Worm (Caenorhabditis elegans): ENCODE results near the gene F28H7.7.
A peak's percentile ranks its signal among the peaks of the same experiment; 100 is the strongest.

The F28H7.7 gene

DNA sequence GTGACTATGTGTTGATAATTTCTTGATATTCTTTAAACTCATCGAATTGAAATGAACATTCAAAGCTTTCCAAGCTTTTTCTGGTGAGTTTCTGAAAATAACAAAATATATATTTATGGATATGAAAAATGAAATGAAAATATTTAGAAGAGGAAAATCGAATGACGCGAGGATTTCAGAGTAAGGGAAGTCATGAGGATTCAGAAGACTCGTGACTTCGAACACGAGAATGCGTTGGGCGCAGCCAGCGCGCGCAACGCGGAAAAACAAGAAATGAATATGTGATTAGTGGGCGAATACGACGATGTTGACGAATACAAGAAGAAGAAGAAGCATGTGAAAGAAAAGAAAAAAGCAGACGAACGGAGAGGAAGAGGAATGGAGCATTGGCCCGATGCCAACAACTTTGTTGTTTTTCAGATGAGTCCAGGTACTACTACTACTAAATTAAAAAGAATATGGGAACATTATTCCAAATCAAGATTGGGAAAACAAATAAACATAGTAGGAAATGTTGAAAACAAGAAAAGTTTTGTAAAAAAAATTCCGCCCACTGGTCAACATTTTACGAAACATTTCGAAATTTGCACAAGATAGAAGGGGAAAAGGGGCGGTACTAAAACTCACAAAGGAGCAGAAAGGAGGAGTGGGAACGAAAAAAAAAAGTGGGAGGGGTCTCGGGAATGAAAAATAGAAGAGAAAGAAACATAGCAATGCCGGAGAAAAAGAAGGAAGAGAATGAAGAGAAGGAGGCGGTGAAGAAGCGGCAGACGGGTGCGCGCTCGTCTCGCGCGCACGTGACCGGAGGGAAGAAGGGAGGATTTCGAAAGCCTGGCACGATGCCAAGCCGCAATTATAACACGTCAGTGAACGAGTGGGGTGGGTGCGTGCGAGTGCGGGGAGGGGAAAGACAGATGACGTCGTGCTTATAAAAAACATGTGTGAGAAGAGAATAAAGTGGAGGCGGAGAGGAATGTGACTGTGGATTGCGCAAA is 38.5 kb downstream of the F28H7.7 start:
- peak; percentile 79 for TF ChIP-seq C16A3.4 (tag; optimal IDR thresholded peaks at IDR 0.05)
- TF ChIP-seq nhr-84 (tag; optimal IDR thresholded peaks at IDR 0.05), result no peak
- peak; percentile 88 for TF ChIP-seq snu-23 (GFP tag; optimal IDR thresholded peaks at IDR 0.05)
- peak; percentile 89 for TF ChIP-seq mab-9 (GFP tag; IDR thresholded peaks at IDR 0.05)
- TF ChIP-seq nhr-77 (tag; optimal IDR thresholded peaks at IDR 0.05), result peak; percentile 75
- peak; percentile 31 for TF ChIP-seq hpl-2 (GFP tag; optimal IDR thresholded peaks at IDR 0.05)
- TF ChIP-seq ama-1 (optimal IDR thresholded peaks at IDR 0.05), result peak; percentile 55
- TF ChIP-seq ztf-11 (tag; optimal IDR thresholded peaks at IDR 0.05), result peak in 1 of 2 experiments; percentile 83
- peak; percentile 80 for TF ChIP-seq nhr-90 (tag; optimal IDR thresholded peaks at IDR 0.05; ENCODE audit: poor library complexity)
- peak; percentile 85 for TF ChIP-seq jun-1 (tag; optimal IDR thresholded peaks at IDR 0.05)
- peak; percentile 2 for TF ChIP-seq lin-15B (tag; optimal IDR thresholded peaks at IDR 0.05)
- TF ChIP-seq lin-39 (tag; optimal IDR thresholded peaks at IDR 0.05), result peak; percentile 84
- peak; percentile 90 for TF ChIP-seq swsn-7 (tag; optimal IDR thresholded peaks at IDR 0.05)
- TF ChIP-seq unc-86 (tag; optimal IDR thresholded peaks at IDR 0.05), result peak; percentile 91
- TF ChIP-seq skn-1 (tag; optimal IDR thresholded peaks at IDR 0.05), result peak; percentile 92
- TF ChIP-seq fkh-10 (GFP tag; optimal IDR thresholded peaks at IDR 0.05), result peak; percentile 94
- TF ChIP-seq alr-1 (tag; optimal IDR thresholded peaks at IDR 0.05; ENCODE audit: borderline replicate concordance), result no peak
- no peak for TF ChIP-seq ets-5 (GFP tag; IDR thresholded peaks at IDR 0.05)
- peak; percentile 99 for TF ChIP-seq fkh-8 (tag; optimal IDR thresholded peaks at IDR 0.05)
- TF ChIP-seq ceh-82 (tag; optimal IDR thresholded peaks at IDR 0.05), result peak; percentile 86 to 92 (median 87)
- TF ChIP-seq tlp-1 (tag; optimal IDR thresholded peaks at IDR 0.05), result no peak
- TF ChIP-seq dsc-1 (tag; optimal IDR thresholded peaks at IDR 0.05), result peak; percentile 96
- peak; percentile 88 to 98 for TF ChIP-seq mdl-1 (tag; optimal IDR thresholded peaks at IDR 0.05)
- TF ChIP-seq ceh-88 (GFP tag; IDR thresholded peaks at IDR 0.05), result peak; percentile 92
- TF ChIP-seq ces-1 (GFP tag; optimal IDR thresholded peaks at IDR 0.05), result no peak
- peak; percentile 100 for TF ChIP-seq lin-14 (GFP tag; optimal IDR thresholded peaks at IDR 0.05)
- TF ChIP-seq rnt-1 (tag; optimal IDR thresholded peaks at IDR 0.05), result peak; percentile 98
- TF ChIP-seq aly-2 (tag; optimal IDR thresholded peaks at IDR 0.05), result no peak
- peak; percentile 60 to 78 for TF ChIP-seq egl-27 (tag; optimal IDR thresholded peaks at IDR 0.05)
- TF ChIP-seq grh-1 (GFP tag; IDR thresholded peaks at IDR 0.05), result peak; percentile 93
- TF ChIP-seq nhr-11 (tag; optimal IDR thresholded peaks at IDR 0.05), result no peak
- no peak for TF ChIP-seq hlh-17 (GFP tag; optimal IDR thresholded peaks at IDR 0.05; ENCODE audit: borderline replicate concordance)
- TF ChIP-seq lin-13 (GFP tag; optimal IDR thresholded peaks at IDR 0.05), result peak; percentile 92
- peak; percentile 94 for TF ChIP-seq tbx-2 (tag; optimal IDR thresholded peaks at IDR 0.05)
- TF ChIP-seq lir-3 (tag; optimal IDR thresholded peaks at IDR 0.05; ENCODE audit: poor library complexity), result peak; percentile 58
- TF ChIP-seq isw-1 (GFP tag; IDR thresholded peaks at IDR 0.05), result peak; percentile 83
- peak; percentile 85 for TF ChIP-seq fkh-4 (tag; optimal IDR thresholded peaks at IDR 0.05; ENCODE audit: borderline replicate concordance)
- TF ChIP-seq blmp-1 (tag; optimal IDR thresholded peaks at IDR 0.05), result peak; percentile 86
- TF ChIP-seq pax-3 (tag; optimal IDR thresholded peaks at IDR 0.05), result peak; percentile 95
- no peak for TF ChIP-seq Y116A8C.19 (tag; optimal IDR thresholded peaks at IDR 0.05; ENCODE audit: borderline replicate concordance)
- peak; percentile 71 to 73 for TF ChIP-seq lin-35 (GFP tag; optimal IDR thresholded peaks at IDR 0.05)
- peak; percentile 91 for TF ChIP-seq ztf-4 (tag; optimal IDR thresholded peaks at IDR 0.05)
- TF ChIP-seq irx-1 (tag; optimal IDR thresholded peaks at IDR 0.05), result peak; percentile 92
- no peak for TF ChIP-seq nhr-76 (tag; optimal IDR thresholded peaks at IDR 0.05)
- TF ChIP-seq egl-13 (tag; optimal IDR thresholded peaks at IDR 0.05), result peak; percentile 94
- TF ChIP-seq xbp-1 (tag; optimal IDR thresholded peaks at IDR 0.05), result peak; percentile 97
- TF ChIP-seq elt-2 (tag; optimal IDR thresholded peaks at IDR 0.05), result peak; percentile 29
- TF ChIP-seq snpc-4 (tag; optimal IDR thresholded peaks at IDR 0.05), result peak; percentile 94
- peak; percentile 92 for TF ChIP-seq unc-130 (tag; optimal IDR thresholded peaks at IDR 0.05)
- TF ChIP-seq sup-37 (GFP tag; optimal IDR thresholded peaks at IDR 0.05), result peak; percentile 82

Data from whole organism, L1 larva.